Worm (Caenorhabditis elegans): ENCODE results near the gene Y51H4A.937.

DNA sequence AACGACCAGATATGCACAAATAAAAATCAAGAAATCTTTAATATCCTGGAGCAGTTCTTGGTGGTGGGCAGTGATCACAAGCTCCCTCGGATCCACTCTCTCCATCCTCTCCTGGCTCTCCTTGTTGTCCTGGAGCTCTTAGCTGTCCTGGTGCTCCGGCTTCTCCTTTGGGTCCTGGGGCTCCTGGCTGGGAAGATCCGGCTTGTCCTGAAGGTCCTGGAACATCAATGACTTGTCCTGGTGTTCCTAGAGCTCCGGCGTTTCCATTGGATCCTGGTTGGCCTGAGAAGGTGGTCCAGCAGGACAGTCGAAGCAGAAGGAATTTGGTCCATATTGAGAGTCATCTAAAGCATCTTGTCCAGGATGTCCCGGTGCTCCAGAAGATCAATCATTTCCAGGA, 23.0 kb downstream of the Y51H4A.937 start:
- TF ChIP-seq madf-2 (tag; optimal IDR thresholded peaks at IDR 0.05): no peak
- TF ChIP-seq ama-1 (optimal IDR thresholded peaks at IDR 0.05): no peak
- no peak for TF ChIP-seq lin-11 (tag; optimal IDR thresholded peaks at IDR 0.05)
- no peak for TF ChIP-seq ceh-18 (tag; optimal IDR thresholded peaks at IDR 0.05)
- no peak for TF ChIP-seq lim-6 (tag; optimal IDR thresholded peaks at IDR 0.05)
